Fruit fly (Drosophila melanogaster) whole organism, embryonic: ENCODE measurements around the gene Orct2.

ENCODE experiments used
- Abd-B ChIP-seq: fragments of 200-800 bp; sonication (Bioruptor generic); optimal IDR thresholded peaks from 2 replicates; lab custom pipeline; 2018; ENCODE audit warnings: missing biosample characterization, mild to moderate bottlenecking, missing genetic modification characterization, moderate library complexity
- Aef1 ChIP-seq: fragments of 200-800 bp; sonication (Bioruptor generic); IDR thresholded peaks from 3 replicates; pipeline ENCODE4 v1.3.6; 2022; ENCODE audit warnings: missing biosample characterization, missing genetic modification characterization
- Atf-2 ChIP-seq: fragments of 200-800 bp; sonication (Bioruptor generic); optimal IDR thresholded peaks from 2 replicates; lab custom pipeline; 2016; ENCODE audit warnings: missing biosample characterization, missing genetic modification characterization
- CG13123 ChIP-seq: fragments of 200-800 bp; sonication (Bioruptor generic); optimal IDR thresholded peaks from 2 replicates; lab custom pipeline; 2016; ENCODE audit warnings: missing biosample characterization, missing genetic modification characterization
- CG13424 ChIP-seq: fragments of 200-800 bp; sonication (Bioruptor generic); optimal IDR thresholded peaks from 2 replicates; lab custom pipeline; 2019; ENCODE audit warnings: missing biosample characterization, mild to moderate bottlenecking, missing genetic modification characterization, moderate library complexity
- CG14441 ChIP-seq: fragments of 200-800 bp; sonication (Bioruptor generic); IDR thresholded peaks from 2 replicates; pipeline ENCODE4 v1.3.6; 2022; ENCODE audit warnings: missing biosample characterization, missing genetic modification characterization
- CG15269 ChIP-seq: fragments of 200-800 bp; sonication (Bioruptor generic); optimal IDR thresholded peaks from 2 replicates; lab custom pipeline; 2018; ENCODE audit warnings: missing biosample characterization, mild to moderate bottlenecking, missing genetic modification characterization, moderate library complexity
- CG16813 ChIP-seq: fragments of 200-800 bp; sonication (Bioruptor generic); IDR thresholded peaks from 3 replicates; pipeline ENCODE4 v1.3.6; 2022; ENCODE audit warnings: missing biosample characterization, missing genetic modification characterization; ENCODE audit not compliant: partially characterized antibody
- CG17359 ChIP-seq: fragments of 200-800 bp; sonication (Bioruptor generic); optimal IDR thresholded peaks from 3 replicates; lab custom pipeline; 2018; ENCODE audit warnings: missing biosample characterization, mild to moderate bottlenecking, missing genetic modification characterization, moderate library complexity
- CG17829 ChIP-seq: fragments of 200-800 bp; optimal IDR thresholded peaks from 2 replicates; lab custom pipeline; 2019; ENCODE audit warnings: missing biosample characterization, mild to moderate bottlenecking, missing genetic modification characterization, moderate library complexity
- CG18764 ChIP-seq: fragments of 200-800 bp; sonication (Bioruptor generic); optimal IDR thresholded peaks from 3 replicates; lab custom pipeline; 2016; ENCODE audit warnings: missing biosample characterization, missing genetic modification characterization
- CG3065 ChIP-seq: fragments of 200-800 bp; sonication (Bioruptor generic); optimal IDR thresholded peaks from 2 replicates; lab custom pipeline; 2016; ENCODE audit warnings: missing biosample characterization, missing genetic modification characterization
- CG32532 ChIP-seq: fragments of 200-800 bp; sonication (Bioruptor generic); IDR thresholded peaks from 2 replicates; pipeline ENCODE4 v1.3.6; 2022; ENCODE audit warnings: missing biosample characterization, missing genetic modification characterization
- CG32772 ChIP-seq: fragments of 200-800 bp; sonication (Bioruptor generic); IDR thresholded peaks from 2 replicates; pipeline ENCODE4 v1.3.6; 2022; ENCODE audit warnings: missing biosample characterization, missing genetic modification characterization
- CG34376 ChIP-seq: fragments of 200-800 bp; sonication (Bioruptor generic); optimal IDR thresholded peaks from 2 replicates; lab custom pipeline; 2018; ENCODE audit warnings: missing biosample characterization, mild to moderate bottlenecking, missing genetic modification characterization
- CG34422 ChIP-seq: fragments of 200-800 bp; sonication (Bioruptor generic); IDR thresholded peaks from 3 replicates; pipeline ENCODE4 v1.3.6; 2022; ENCODE audit warnings: missing biosample characterization, missing genetic modification characterization
- CG3847 ChIP-seq: fragments of 200-800 bp; sonication (Bioruptor generic); IDR thresholded peaks from 2 replicates; pipeline ENCODE4 v1.3.6; 2022; ENCODE audit warnings: missing biosample characterization, missing genetic modification characterization
- CG7271 ChIP-seq: fragments of 200-800 bp; sonication (Bioruptor generic); optimal IDR thresholded peaks from 2 replicates; lab custom pipeline; 2018; ENCODE audit warnings: missing biosample characterization, mild to moderate bottlenecking, missing genetic modification characterization, moderate library complexity
- CG7556 ChIP-seq: fragments of 200-800 bp; sonication (Bioruptor generic); optimal IDR thresholded peaks from 2 replicates; lab custom pipeline; 2017; ENCODE audit warnings: missing biosample characterization, mild to moderate bottlenecking, missing genetic modification characterization
- CG8944 ChIP-seq: fragments of 200-800 bp; sonication (Bioruptor generic); optimal IDR thresholded peaks from 3 replicates; lab custom pipeline; 2016; ENCODE audit warnings: missing biosample characterization, missing genetic modification characterization
- CG9609 ChIP-seq: fragments of 200-800 bp; sonication (Bioruptor generic); optimal IDR thresholded peaks from 3 replicates; lab custom pipeline; 2016; ENCODE audit warnings: missing biosample characterization, missing genetic modification characterization
- CG9932 ChIP-seq: fragments of 200-800 bp; sonication (Bioruptor generic); IDR thresholded peaks from 2 replicates; pipeline ENCODE4 v1.3.6; 2022; ENCODE audit warnings: missing biosample characterization, missing genetic modification characterization
- CoRest ChIP-seq: fragments of 200-800 bp; sonication (Bioruptor generic); optimal IDR thresholded peaks from 3 replicates; lab custom pipeline; 2018; ENCODE audit warnings: missing biosample characterization, mild to moderate bottlenecking, missing genetic modification characterization, moderate library complexity
- CrebB ChIP-seq: fragments of 200-800 bp; sonication (Bioruptor generic); optimal IDR thresholded peaks from 3 replicates; lab custom pipeline; 2018; ENCODE audit warnings: missing biosample characterization, mild to moderate bottlenecking, missing genetic modification characterization
- Dp ChIP-seq: fragments of 200-800 bp; sonication (Bioruptor generic); optimal IDR thresholded peaks from 2 replicates; lab custom pipeline; 2018; ENCODE audit warnings: missing biosample characterization, mild to moderate bottlenecking, missing genetic modification characterization, moderate library complexity
- Hand ChIP-seq: fragments of 200-800 bp; sonication (Bioruptor generic); optimal IDR thresholded peaks from 2 replicates; lab custom pipeline; 2017; ENCODE audit warnings: mild to moderate bottlenecking, missing biosample characterization, missing genetic modification reagents, missing genetic modification characterization
- Hmr ChIP-seq: fragments of 200-800 bp; sonication (Bioruptor generic); optimal IDR thresholded peaks from 3 replicates; lab custom pipeline; 2017; ENCODE audit warnings: mild to moderate bottlenecking, missing biosample characterization, missing genetic modification reagents, missing genetic modification characterization
- Neu2 ChIP-seq: fragments of 200-800 bp; sonication (Bioruptor generic); optimal IDR thresholded peaks from 3 replicates; lab custom pipeline; 2016; ENCODE audit warnings: missing biosample characterization, missing genetic modification characterization, borderline replicate concordance
- Ptx1 ChIP-seq: fragments of 200-800 bp; sonication (Bioruptor generic); IDR thresholded peaks from 2 replicates; pipeline ENCODE4 v1.3.6; 2022; ENCODE audit warnings: missing biosample characterization, missing genetic modification characterization
- Sox102F ChIP-seq: fragments of 200-800 bp; sonication (Bioruptor generic); optimal IDR thresholded peaks from 2 replicates; lab custom pipeline; 2018; ENCODE audit warnings: missing biosample characterization, mild to moderate bottlenecking, missing genetic modification characterization, moderate library complexity
- Spps ChIP-seq: fragments of 200-800 bp; sonication (Bioruptor generic); optimal IDR thresholded peaks from 2 replicates; lab custom pipeline; 2018; ENCODE audit warnings: missing biosample characterization, mild to moderate bottlenecking, missing genetic modification characterization
- Ssrp ChIP-seq: fragments of 200-800 bp; sonication (Bioruptor generic); optimal IDR thresholded peaks from 2 replicates; lab custom pipeline; 2018; ENCODE audit warnings: missing biosample characterization, mild to moderate bottlenecking, missing genetic modification characterization, moderate library complexity
- Xrp1 ChIP-seq: fragments of 200-800 bp; sonication (Bioruptor generic); IDR thresholded peaks from 2 replicates; pipeline ENCODE4 v1.3.6; 2022; ENCODE audit warnings: missing biosample characterization, missing genetic modification characterization
- aop ChIP-seq: fragments of 200-800 bp; sonication (Bioruptor generic); IDR thresholded peaks from 2 replicates; pipeline ENCODE4 v1.3.6; 2022; ENCODE audit warnings: missing biosample characterization, missing genetic modification characterization
- bsh ChIP-seq, 2 experiments: fragments of 200-800 bp; sonication (Bioruptor generic); optimal IDR thresholded peaks; 2 replicates each; lab custom pipeline; 2017 to 2018; ENCODE audit warnings: mild to moderate bottlenecking in 2 of 2, missing biosample characterization in 2 of 2, missing genetic modification characterization in 2 of 2, moderate library complexity in 1 of 2
- corto ChIP-seq: fragments of 200-800 bp; sonication (Bioruptor generic); optimal IDR thresholded peaks from 2 replicates; lab custom pipeline; 2016; ENCODE audit warnings: missing biosample characterization, mild to moderate bottlenecking, missing genetic modification characterization, moderate library complexity
- dati ChIP-seq: fragments of 200-800 bp; sonication (Bioruptor generic); IDR thresholded peaks from 2 replicates; pipeline ENCODE4 v1.3.6; 2022; ENCODE audit warnings: missing biosample characterization, missing genetic modification characterization
- gem ChIP-seq: fragments of 200-800 bp; sonication (Bioruptor generic); optimal IDR thresholded peaks from 2 replicates; lab custom pipeline; 2019; ENCODE audit warnings: missing biosample characterization, mild to moderate bottlenecking, missing genetic modification characterization, moderate library complexity
- hth ChIP-seq: fragments of >200 bp; optimal IDR thresholded peaks from 2 replicates; lab custom pipeline; 2017; ENCODE audit warnings: inconsistent platforms
- lilli ChIP-seq: fragments of 200-800 bp; sonication (Bioruptor generic); optimal IDR thresholded peaks from 3 replicates; lab custom pipeline; 2016; ENCODE audit warnings: missing biosample characterization, missing genetic modification characterization
- nom ChIP-seq: fragments of 200-800 bp; sonication (Bioruptor generic); optimal IDR thresholded peaks from 2 replicates; lab custom pipeline; 2017; ENCODE audit warnings: missing biosample characterization, missing genetic modification characterization, mild to moderate bottlenecking, moderate library complexity, missing genetic modification reagents
- oc ChIP-seq: fragments of 200-800 bp; sonication (Bioruptor generic); optimal IDR thresholded peaks from 2 replicates; lab custom pipeline; 2018; ENCODE audit warnings: missing biosample characterization, mild to moderate bottlenecking, missing genetic modification characterization, moderate library complexity
- ranshi ChIP-seq: fragments of 200-800 bp; sonication (Bioruptor generic); IDR thresholded peaks from 2 replicates; pipeline ENCODE4 v1.3.6; 2022; ENCODE audit warnings: missing biosample characterization, missing genetic modification characterization
- row ChIP-seq: fragments of 200-800 bp; sonication (Bioruptor generic); IDR thresholded peaks from 3 replicates; pipeline ENCODE4 v1.3.6; 2022; ENCODE audit warnings: missing biosample characterization, missing genetic modification characterization
- schlank ChIP-seq: fragments of 200-800 bp; sonication (Bioruptor generic); optimal IDR thresholded peaks from 2 replicates; lab custom pipeline; 2018; ENCODE audit warnings: missing biosample characterization, mild to moderate bottlenecking, missing genetic modification characterization
- scrt ChIP-seq: fragments of 200-800 bp; sonication (Bioruptor generic); optimal IDR thresholded peaks from 2 replicates; lab custom pipeline; 2018; ENCODE audit warnings: missing biosample characterization, mild to moderate bottlenecking, missing genetic modification characterization, moderate library complexity
- ssp ChIP-seq: fragments of 200-800 bp; sonication (Bioruptor generic); IDR thresholded peaks from 2 replicates; pipeline ENCODE4 v1.3.6; 2022; ENCODE audit warnings: missing biosample characterization, missing genetic modification characterization
- stc ChIP-seq: fragments of 200-800 bp; sonication (Bioruptor generic); IDR thresholded peaks from 2 replicates; pipeline ENCODE4 v1.3.6; 2022; ENCODE audit warnings: missing biosample characterization, missing genetic modification characterization
- tna ChIP-seq: fragments of 200-800 bp; sonication (Bioruptor generic); IDR thresholded peaks from 2 replicates; pipeline ENCODE4 v1.3.6; 2022; ENCODE audit warnings: missing biosample characterization, missing genetic modification characterization; ENCODE audit not compliant: partially characterized antibody

Gene Orct2

dm6 chr3R:24230423-24231205 is 42.2 kb upstream of the Orct2 start, which contains the start of gene mask:
TSS of gene mask (plus strand) at chr3R:24230562.
- TF ChIP-seq Atf-2 (GFP tag; lab: Kevin White, UChicago) (peak; percentile 61), CG17829 (peak; percentile 17), Ssrp (tag; lab: Kevin White, UChicago) (peak; percentile 34), hth (lab: Kevin White, UChicago) (no peak), tna (GFP tag; lab: Robert Waterston, UW) (no peak), CG17359 (tag; lab: Kevin White, UChicago) (peak; percentile 63), gem (peak; percentile 53), CG32532 (GFP tag; lab: Robert Waterston, UW) (peak; percentile 83), Spps (tag; lab: Kevin White, UChicago) (peak; percentile 66), CG13424 (tag; lab: Kevin White, UChicago) (peak; percentile 39), Xrp1 (GFP tag; lab: Robert Waterston, UW) (no peak), Sox102F (GFP tag; lab: Kevin White, UChicago) (no peak), Aef1 (GFP tag; lab: Robert Waterston, UW) (peak; percentile 69), CG9932 (GFP tag; lab: Robert Waterston, UW) (peak; percentile 65), dati (GFP tag; lab: Robert Waterston, UW) (peak; percentile 55; the same call in 1 of the 2 replicates), CG7556 (GFP tag; lab: Kevin White, UChicago) (peak; percentile 19), ssp (GFP tag; lab: Robert Waterston, UW) (peak; percentile 39), CG32772 (GFP tag; lab: Robert Waterston, UW) (peak; percentile 61; the same call in 1 of the 2 replicates), CoRest (tag; lab: Kevin White, UChicago) (peak; percentile 63), CG3065 (GFP tag; lab: Kevin White, UChicago) (peak; percentile 71), CG8944 (GFP tag; lab: Kevin White, UChicago) (peak; percentile 28), aop (GFP tag; lab: Robert Waterston, UW) (no peak), Ptx1 (GFP tag; lab: Robert Waterston, UW) (peak; percentile 70), corto (GFP tag; lab: Kevin White, UChicago) (no peak), schlank (tag; lab: Kevin White, UChicago) (peak; percentile 86), scrt (GFP tag; lab: Kevin White, UChicago) (peak; percentile 64), CG14441 (peak; percentile 65), nom (GFP tag; lab: Kevin White, UChicago) (peak; percentile 62), CG7271 (peak; percentile 82), CG13123 (GFP tag; lab: Kevin White, UChicago) (peak; percentile 50), Dp (GFP tag; lab: Kevin White, UChicago) (peak; percentile 46), Hmr (GFP tag; lab: Kevin White, UChicago) (peak; percentile 86), CG18764 (GFP tag; lab: Kevin White, UChicago) (peak; percentile 57), Hand (peak; percentile 67), Neu2 (GFP tag; lab: Kevin White, UChicago) (peak; percentile 42), CG34422 (GFP tag; lab: Robert Waterston, UW) (peak; percentile 79), bsh (GFP tag; optimal IDR thresholded peaks at IDR 0.05; lab: Kevin White, UChicago) (peak; percentile 21 to 54), oc (tag; lab: Kevin White, UChicago) (no peak), Abd-B (peak; percentile 21), CG15269 (peak; percentile 56), stc (peak; percentile 69; the same call in 1 of the 2 replicates), CG3847 (GFP tag; lab: Robert Waterston, UW) (peak; percentile 78), lilli (GFP tag; lab: Kevin White, UChicago) (peak; percentile 68), CG16813 (GFP tag; lab: Robert Waterston, UW) (no peak; the same call in 2 of the 3 replicates), CrebB (peak; percentile 85), row (peak; percentile 48; the same call in 1 of the 3 replicates), CG9609 (GFP tag; lab: Kevin White, UChicago) (peak; percentile 74), ranshi (GFP tag; lab: Robert Waterston, UW) (peak; percentile 68), CG34376 (GFP tag; lab: Kevin White, UChicago) (peak; percentile 87)
